Fruit fly (Drosophila melanogaster): ENCODE measurements around the gene CG11307.

CG11307 gene

DNA sequence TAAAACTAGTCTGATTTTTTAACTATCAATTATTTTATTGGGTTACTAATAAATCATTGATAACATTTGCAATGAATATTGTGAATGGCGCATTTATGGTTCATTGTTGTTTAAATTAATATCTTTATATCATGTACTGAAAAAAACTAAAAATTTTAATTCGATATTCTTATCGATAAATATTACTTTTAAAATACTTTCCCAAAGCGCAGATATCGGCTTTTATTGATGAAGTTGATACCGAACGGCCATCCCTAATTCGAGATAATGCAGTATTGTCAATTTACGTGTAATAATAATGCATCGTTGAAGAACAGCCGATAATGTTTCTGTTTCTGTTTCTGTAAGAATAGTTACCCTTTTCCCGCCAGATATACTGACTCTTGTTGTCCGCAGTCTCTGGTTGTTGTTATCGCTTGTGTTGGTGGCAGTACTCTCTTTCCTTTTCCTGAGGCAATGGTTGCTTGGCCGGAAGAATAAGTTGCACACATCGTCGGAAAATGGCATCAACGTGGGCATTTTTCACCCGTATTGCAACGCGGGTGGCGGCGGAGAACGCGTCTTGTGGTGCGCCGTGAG lies 8.7 kb downstream of the CG11307 start:
- no peak for TF ChIP-seq CG17801 (GFP tag; optimal IDR thresholded peaks at IDR 0.05; ENCODE audit: partially characterized antibody)

DNA sequence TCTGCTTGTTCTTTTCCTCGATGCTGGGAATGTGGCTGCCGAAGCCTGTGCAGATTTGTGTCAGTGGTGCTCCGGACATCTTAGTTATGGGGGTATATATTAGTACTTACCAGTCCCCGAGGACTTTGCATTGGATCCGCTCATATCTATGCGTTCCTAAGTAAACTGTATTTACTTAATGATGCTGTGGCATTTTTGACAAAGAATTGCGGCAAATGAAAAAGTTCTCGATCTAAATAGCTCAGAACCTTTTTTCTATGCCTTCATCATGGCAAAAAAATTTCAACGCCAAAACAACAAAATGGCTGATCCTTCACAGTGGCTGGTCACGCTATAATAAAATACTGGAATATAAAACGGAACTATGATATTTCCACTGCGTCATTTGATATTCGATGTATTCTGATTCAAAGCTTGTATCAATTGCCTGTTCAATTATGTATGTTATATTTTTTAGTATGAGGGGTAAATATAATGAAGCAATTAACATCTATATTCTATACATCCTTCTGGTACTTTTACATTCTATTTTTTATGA lies 16.8 kb downstream of the CG11307 start, which contains the start of gene MED1:
MED1 (minus strand) TSS at position 295 of the 538 bp plus-strand sequence.
- TF ChIP-seq CG17801 (GFP tag; optimal IDR thresholded peaks at IDR 0.05; ENCODE audit: partially characterized antibody), result no peak

DNA sequence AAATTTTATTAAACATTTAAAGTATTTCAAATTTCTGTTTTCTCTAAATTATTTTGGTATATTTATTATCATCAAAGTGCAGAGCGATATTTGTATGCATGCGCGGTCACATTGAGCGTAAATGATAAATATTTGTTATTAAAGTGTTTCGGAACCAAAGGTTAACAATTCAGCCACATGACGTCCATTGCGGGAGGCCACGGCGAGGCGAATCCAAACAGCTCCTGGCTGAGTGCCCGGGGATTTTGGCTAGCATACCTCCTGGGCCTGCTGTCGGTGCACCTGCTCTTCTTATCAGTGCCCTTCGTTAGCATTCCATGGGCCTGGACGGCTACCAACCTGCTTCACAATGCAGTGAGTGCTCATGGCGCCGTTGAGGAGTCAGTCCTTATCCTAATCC lies 17.8 kb downstream of the CG11307 start, which contains the start of gene ORMDL:
ORMDL (plus strand) TSS at position 98 of the 400 bp plus-strand sequence.
- no peak for TF ChIP-seq CG17801 (GFP tag; optimal IDR thresholded peaks at IDR 0.05; ENCODE audit: partially characterized antibody)

DNA sequence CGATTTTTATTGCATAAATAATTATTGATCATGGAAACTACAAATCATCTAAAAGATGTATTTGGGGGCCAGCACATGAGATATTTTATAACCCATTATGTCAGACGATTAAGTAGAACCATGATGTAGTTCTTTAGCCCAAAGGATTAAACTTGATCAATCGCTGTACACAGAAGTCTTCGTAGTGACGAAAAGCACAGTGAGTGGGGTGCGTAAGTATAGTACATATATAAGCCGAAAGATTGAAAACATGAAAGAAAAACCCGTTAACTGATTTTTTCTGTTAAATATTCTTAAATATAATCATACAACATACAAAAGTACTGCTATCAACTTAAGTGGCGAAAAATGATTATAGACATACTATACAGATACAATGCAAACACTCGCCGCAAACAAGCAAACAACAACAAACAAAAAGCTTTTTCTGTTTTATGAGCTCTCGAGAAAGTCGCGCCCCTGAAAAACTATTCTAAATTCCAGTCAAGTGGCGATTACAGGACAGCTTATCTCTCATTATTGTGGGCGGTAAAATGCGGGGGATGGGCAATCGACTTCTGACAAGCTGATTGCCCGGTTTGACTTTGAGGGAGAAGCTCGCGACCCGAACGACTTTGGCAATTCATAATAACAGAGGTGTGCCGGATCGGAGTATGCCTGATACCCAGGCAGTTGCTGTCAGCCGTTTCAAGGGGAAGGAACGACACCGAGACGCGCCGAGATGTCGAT lies 19.0 kb downstream of the CG11307 start, which contains the start of gene CG32444:
CG32444 (plus strand) TSS at position 683 of the 729 bp plus-strand sequence.
- TF ChIP-seq CG17801 (GFP tag; optimal IDR thresholded peaks at IDR 0.05; ENCODE audit: partially characterized antibody), result no peak

DNA sequence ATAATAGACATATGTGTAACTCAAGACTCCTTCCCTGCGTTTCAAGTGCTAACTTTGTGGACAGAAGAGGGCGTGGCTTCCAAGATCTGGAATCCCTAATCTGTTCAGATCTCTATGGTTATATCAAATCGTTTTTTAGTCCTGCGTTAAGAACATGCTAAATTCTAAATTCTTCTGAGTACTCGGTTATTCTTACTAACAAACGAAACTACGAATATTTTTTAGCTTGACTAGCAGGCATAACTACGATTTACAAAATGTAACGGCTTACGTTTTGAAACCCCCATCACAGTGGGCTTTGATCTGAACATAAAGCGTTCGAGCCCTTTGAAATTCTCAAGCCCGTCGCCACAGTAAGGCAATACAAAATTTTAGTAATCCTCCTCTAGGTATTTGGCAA lies 21.6 kb downstream of the CG11307 start, which contains the start of gene CG32445:
CG32445 (plus strand) TSS at position 301 of the 400 bp plus-strand sequence.
- no peak for TF ChIP-seq CG17801 (GFP tag; optimal IDR thresholded peaks at IDR 0.05; ENCODE audit: partially characterized antibody)

DNA sequence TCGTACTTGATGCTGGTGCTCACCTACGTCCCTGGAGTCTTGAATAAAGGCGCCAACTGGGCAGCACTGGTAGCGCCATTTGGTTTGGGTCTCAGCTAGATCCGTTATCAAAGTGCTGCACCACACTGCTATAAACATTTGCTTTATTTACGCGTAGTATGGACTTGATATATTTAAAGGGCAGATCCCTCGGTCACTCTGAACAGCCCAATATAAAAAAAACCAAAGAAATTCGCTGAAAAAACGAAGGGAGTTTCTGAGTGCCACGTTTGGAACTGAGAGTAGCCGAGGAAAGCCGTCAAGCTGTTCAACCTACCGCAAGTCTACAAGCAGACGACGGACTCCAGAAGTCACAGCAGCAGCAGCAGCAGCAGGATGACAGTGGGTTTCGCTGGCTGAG lies 23.4 kb downstream of the CG11307 start, which contains the start of gene Atox1:
Atox1 (plus strand) TSS at position 181 of the 400 bp plus-strand sequence.
- peak; percentile 54 for TF ChIP-seq CG17801 (GFP tag; optimal IDR thresholded peaks at IDR 0.05; ENCODE audit: partially characterized antibody)

DNA sequence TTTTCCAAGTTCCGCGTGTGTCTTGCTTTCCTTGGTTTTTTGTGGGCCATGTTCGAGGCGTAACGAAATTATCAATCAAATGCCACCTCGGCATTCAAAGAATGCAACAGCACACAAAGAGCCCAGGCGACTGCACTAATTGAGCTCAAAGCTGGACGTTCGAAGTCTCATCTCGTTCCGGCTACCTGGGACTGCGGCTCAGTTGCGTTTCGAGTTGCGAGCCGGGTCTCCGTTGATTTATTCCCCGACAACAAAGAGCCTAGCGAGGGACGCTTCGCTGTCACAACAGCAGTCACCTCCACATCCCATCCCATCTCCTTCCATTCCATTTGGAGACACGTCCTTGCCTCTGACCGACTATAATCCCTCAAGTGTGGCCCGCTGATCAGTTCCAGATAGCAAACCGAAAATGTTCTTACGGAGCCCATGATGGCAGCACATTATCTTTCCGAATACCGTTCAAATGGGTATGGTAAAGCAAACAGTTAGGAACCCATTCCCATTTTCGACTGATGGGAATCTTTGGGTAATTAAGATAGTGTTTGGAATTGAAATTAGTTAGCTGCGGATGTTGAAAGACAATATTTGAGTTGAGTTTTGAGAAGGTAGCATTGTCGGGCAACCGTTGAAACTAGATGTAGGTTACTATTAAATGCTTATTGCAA lies 25.6 kb downstream of the CG11307 start:
- TF ChIP-seq CG17801 (GFP tag; optimal IDR thresholded peaks at IDR 0.05; ENCODE audit: partially characterized antibody), result no peak

DNA sequence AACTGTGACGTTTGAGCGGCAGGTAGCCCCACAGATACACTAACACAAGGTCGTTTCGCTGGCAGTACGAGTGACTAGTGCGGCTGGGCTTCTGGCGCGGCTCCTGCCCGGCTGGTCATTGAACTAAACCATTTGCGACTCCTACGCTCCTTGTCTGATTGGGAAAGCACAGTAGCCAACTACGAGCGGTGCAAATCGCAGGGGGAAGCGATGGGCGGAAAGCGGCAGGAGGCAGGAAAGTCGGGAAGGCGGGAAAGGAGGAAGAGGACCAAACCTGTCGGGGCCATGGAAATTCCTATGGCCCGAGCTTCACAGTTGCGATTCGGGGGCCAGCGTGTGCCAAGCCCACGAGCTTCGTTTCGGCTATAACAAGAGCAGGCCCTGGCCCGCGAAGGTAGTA lies 26.8 kb downstream of the CG11307 start:
- no peak for TF ChIP-seq CG17801 (GFP tag; optimal IDR thresholded peaks at IDR 0.05; ENCODE audit: partially characterized antibody)

DNA sequence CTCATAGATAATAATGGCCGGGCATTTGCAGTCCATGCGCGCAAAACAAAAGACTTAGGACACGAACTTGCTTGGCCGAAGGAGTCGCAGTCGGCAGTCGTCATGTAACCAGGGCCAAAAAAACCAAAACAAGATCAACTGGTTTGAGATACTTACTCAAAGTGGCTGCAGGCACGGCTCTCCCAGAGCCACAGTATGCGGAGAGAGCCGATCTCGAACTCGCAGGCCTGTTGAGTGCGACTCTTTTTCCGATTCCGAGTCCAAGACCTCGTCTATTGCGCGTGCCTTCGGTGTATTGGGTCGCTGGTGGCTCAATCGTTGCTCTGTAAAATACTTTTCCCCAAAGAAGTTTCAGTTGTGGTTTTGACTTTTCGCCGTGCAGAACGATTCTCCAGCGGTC lies 27.2 kb downstream of the CG11307 start, which contains the start of gene CG43980:
CG43980 (plus strand) TSS at position 352 of the 400 bp plus-strand sequence.
- no peak for TF ChIP-seq CG17801 (GFP tag; optimal IDR thresholded peaks at IDR 0.05; ENCODE audit: partially characterized antibody)

DNA sequence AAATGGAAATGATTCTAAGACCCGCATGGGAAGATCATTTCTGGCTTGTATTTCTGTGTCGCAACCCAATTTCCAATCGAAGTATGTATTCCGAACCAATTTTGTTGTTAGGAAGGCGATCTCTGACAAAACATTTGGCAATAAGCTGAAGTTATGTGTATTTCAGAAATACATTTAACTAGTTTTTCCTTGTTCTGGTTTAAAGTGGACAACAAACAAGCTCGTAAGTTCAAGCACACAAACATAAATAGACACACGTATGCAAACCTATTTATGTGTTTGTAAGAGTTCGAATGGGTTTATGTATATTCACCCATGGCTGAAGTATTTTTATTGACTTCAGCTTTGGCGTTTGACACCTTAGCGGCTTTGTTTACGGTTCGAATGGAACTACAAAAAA lies 28.5 kb downstream of the CG11307 start:
- TF ChIP-seq CG17801 (GFP tag; optimal IDR thresholded peaks at IDR 0.05; ENCODE audit: partially characterized antibody), result no peak

DNA sequence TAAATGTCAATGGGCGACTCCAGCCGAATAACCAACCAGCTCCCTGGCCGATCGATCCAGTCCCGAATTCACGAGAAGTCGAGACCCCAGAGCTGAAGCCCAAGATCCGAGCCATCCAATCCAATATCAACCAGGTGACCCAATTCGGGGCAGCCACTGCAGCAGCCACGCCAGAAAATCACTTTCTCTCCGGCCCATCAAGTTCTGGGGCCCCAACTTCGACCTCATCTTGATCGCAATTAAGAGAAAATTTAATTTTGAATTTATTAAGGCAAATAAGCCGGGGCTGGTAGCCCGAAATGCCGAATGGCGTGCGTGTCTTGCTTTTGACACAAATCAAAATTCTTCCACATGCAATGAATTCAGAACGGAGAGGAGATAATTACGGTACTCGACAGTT lies 30.4 kb downstream of the CG11307 start:
- no peak for TF ChIP-seq CG17801 (GFP tag; optimal IDR thresholded peaks at IDR 0.05; ENCODE audit: partially characterized antibody)

DNA sequence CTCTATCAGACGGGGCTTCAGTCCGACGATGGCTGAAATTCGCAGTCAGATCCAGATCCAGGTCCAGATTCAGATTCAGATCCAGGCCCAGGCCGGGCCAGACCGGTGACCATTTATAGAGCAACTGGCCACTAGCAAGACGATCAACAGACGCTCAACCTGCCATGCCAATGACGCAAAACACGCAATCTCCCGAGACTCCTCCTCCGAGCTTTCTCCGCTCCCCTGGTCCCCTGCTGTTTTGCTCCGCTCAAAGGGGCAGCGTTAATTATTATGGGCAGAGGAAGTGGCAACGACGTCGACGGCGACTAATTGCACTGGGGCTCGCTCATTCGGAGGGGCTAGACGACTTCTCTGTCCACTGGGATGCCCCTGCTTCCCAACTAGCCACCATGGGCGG lies 34.0 kb downstream of the CG11307 start:
- no peak for TF ChIP-seq CG17801 (GFP tag; optimal IDR thresholded peaks at IDR 0.05; ENCODE audit: partially characterized antibody)

DNA sequence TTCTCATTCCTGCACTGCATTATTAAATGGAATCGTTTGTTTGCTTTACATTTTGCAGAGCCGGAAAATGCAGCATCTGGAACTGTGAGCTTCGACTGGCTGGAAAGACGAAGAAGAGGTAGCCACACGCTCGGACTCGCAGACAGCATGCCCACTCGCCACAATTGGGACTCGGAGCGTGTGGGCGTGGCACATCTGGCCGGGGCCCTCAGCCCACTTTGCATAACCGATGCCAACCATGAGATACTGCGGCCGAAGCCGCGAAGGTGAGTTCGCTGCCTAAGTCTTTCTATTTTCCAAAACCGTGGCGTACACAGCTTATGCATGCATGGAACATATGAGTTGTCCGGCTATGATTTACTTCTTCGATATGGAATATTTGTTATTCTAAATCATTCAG lies 34.7 kb downstream of the CG11307 start:
- TF ChIP-seq CG17801 (GFP tag; optimal IDR thresholded peaks at IDR 0.05; ENCODE audit: partially characterized antibody), result no peak

DNA sequence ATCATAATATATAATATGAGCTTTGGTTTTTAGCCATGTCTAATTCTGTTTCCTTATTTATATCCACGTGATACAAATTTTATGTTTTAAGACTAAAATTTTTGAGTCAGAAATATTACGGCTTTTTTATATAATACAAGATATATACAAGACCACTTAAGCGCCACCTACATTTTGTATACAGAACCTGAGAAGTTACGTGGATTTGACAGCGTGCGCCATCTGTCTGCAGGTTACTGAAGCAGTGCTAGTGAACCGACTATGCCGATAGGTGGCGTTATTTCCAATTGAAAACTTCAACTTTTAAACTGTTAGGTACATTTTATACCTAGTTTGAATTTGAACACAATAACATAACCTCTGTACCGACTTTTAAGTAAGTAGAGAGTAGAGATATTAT lies 35.3 kb downstream of the CG11307 start:
- peak; percentile 13 for TF ChIP-seq CG17801 (GFP tag; optimal IDR thresholded peaks at IDR 0.05; ENCODE audit: partially characterized antibody)

DNA sequence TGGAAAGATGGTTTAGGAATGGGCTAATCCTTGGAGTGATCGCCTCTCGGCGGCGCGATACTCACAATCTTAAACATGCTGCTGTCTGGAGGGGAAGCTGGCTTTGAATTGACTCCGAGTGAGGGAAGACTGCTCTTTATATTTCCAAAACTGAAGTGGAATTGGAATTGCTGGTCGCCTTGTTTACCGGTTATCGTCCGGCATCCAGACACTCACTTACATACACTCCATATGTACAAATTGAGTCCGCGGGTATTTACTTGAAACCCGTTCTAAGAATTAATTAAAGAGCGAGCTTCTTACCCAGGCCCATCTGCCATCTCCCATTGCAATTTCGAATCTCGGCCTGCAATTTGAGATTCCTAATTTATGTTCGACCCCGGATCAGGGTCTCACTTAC lies 49.5 kb downstream of the CG11307 start, which contains the start of gene Cpr78E:
Cpr78E (minus strand) TSS at position 101 of the 400 bp plus-strand sequence.
- TF ChIP-seq CG17801 (GFP tag; optimal IDR thresholded peaks at IDR 0.05; ENCODE audit: partially characterized antibody), result no peak
